Worm (Caenorhabditis elegans) whole organism, L1 larva: ENCODE measurements around the gene mig-5.

Experiments used
- aly-2 ChIP-seq: fragments of 150-350 bp; optimal IDR thresholded peaks from 2 replicates; lab custom pipeline; 2014; ENCODE audit warnings: missing biosample characterization, missing genetic modification characterization
- ceh-63 ChIP-seq: fragments of 200-800 bp; sonication (Bioruptor generic); optimal IDR thresholded peaks from 2 replicates; lab custom pipeline; 2018; ENCODE audit warnings: mild to moderate bottlenecking, missing genetic modification characterization, missing compliant biosample characterization
- egl-27 ChIP-seq, 2 experiments: fragments of 150-350 bp in 1 of 2; sonication (generic microtip); optimal IDR thresholded peaks; 3 replicates each; lab custom pipeline; 2017 to 2018; ENCODE audit warnings: missing biosample characterization in 2 of 2, missing genetic modification characterization in 2 of 2, missing genetic modification reagents in 2 of 2
- lin-39 ChIP-seq: fragments of 150-350 bp; optimal IDR thresholded peaks from 2 replicates; lab custom pipeline; 2014; ENCODE audit warnings: missing biosample characterization, missing genetic modification reagents, missing genetic modification characterization
- lir-3 ChIP-seq: sonication (generic microtip); optimal IDR thresholded peaks from 2 replicates; lab custom pipeline; 2016; ENCODE audit warnings: mild to moderate bottlenecking, missing genetic modification characterization, moderate library complexity, missing compliant biosample characterization; ENCODE audit not compliant: poor library complexity
- lsy-2 ChIP-seq, 2 experiments: fragments of 150-350 bp; optimal IDR thresholded peaks; 2 replicates each; lab custom pipeline; 2014; ENCODE audit warnings: missing biosample characterization in 2 of 2, missing genetic modification characterization in 2 of 2
- mdl-1 ChIP-seq, 2 experiments: fragments of 150-350 bp; optimal IDR thresholded peaks; 2 replicates each; lab custom pipeline; 2014 to 2017; ENCODE audit warnings: missing biosample characterization in 2 of 2, missing genetic modification characterization in 2 of 2, inconsistent platforms in 1 of 2
- nhr-11 ChIP-seq: fragments of 150-350 bp; optimal IDR thresholded peaks from 2 replicates; lab custom pipeline; 2014; ENCODE audit warnings: missing biosample characterization, missing genetic modification characterization
- nhr-237 ChIP-seq: fragments of 150-350 bp; optimal IDR thresholded peaks from 2 replicates; lab custom pipeline; 2014; ENCODE audit warnings: missing biosample characterization, missing genetic modification characterization
- nhr-28 ChIP-seq: fragments of 150-350 bp; optimal IDR thresholded peaks from 2 replicates; lab custom pipeline; 2014; ENCODE audit warnings: missing biosample characterization, missing genetic modification characterization
- unc-130 ChIP-seq: fragments of 150-350 bp; optimal IDR thresholded peaks from 2 replicates; lab custom pipeline; 2017; ENCODE audit warnings: missing biosample characterization, missing genetic modification characterization, inconsistent platforms
- unc-86 ChIP-seq: sonication (generic microtip); optimal IDR thresholded peaks from 2 replicates; lab custom pipeline; 2016; ENCODE audit warnings: missing genetic modification characterization, missing compliant biosample characterization
- ztf-11 ChIP-seq, 2 experiments: sonication (generic microtip); optimal IDR thresholded peaks; 2 replicates each; lab custom pipeline; 2016 to 2017; ENCODE audit warnings: missing genetic modification characterization in 2 of 2, missing biosample characterization in 1 of 2, missing compliant biosample characterization in 1 of 2
- ztf-4 ChIP-seq: fragments of 150-350 bp; optimal IDR thresholded peaks from 2 replicates; lab custom pipeline; 2014; ENCODE audit warnings: missing biosample characterization, missing genetic modification characterization

DNA sequence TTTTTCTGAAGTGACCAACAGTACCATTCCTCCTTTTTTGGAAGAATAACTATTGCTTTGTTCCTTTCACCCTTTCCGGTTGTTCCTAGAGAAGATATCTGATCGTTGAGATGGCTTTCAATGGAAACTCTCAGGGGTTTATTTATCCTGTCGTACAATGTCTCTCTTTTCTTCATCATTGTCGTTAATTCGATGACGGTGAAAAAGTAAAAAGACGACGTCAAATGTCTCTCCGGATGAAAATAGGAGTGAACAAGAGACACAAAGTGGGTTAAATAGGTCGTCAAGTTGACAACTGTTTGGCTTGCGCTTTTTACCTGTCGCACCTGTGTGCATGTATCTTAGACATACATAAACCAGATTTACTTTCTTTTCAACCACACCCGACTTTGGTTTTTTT, 9.1 kb upstream of the mig-5 start:
- no peak for TF ChIP-seq unc-86 (tag; lab: Kevin White, UChicago)
- TF ChIP-seq ztf-4 = no peak
- TF ChIP-seq nhr-237 (tag; lab: Kevin White, UChicago) = no peak
- TF ChIP-seq ceh-63 (GFP tag; lab: Kevin White, UChicago) = no peak
- TF ChIP-seq egl-27 (tag; optimal IDR thresholded peaks at IDR 0.05; lab: Kevin White, UChicago) = no peak
- no peak for TF ChIP-seq lsy-2 (tag; optimal IDR thresholded peaks at IDR 0.05; lab: Kevin White, UChicago)
- no peak for TF ChIP-seq mdl-1 (tag; optimal IDR thresholded peaks at IDR 0.05; lab: Kevin White, UChicago)
- no peak for TF ChIP-seq lir-3 (tag; lab: Kevin White, UChicago)
- no peak for TF ChIP-seq nhr-28 (tag; lab: Kevin White, UChicago)
- no peak for TF ChIP-seq lin-39 (tag; lab: Kevin White, UChicago)
- TF ChIP-seq unc-130 = no peak
- TF ChIP-seq aly-2 = no peak
- no peak for TF ChIP-seq nhr-11
- no peak for TF ChIP-seq ztf-11 (tag; optimal IDR thresholded peaks at IDR 0.05; lab: Kevin White, UChicago)
